Fruit fly (Drosophila melanogaster) whole organism, embryonic: ENCODE results near the gene Tti1.

Experiments
- CG10321 ChIP-seq: fragments of 200-800 bp; sonication (Bioruptor generic); IDR thresholded peaks from 2 replicates; pipeline ENCODE4 v1.3.6; 2022; ENCODE audit warnings: missing biosample characterization, missing genetic modification characterization
- CG10543 ChIP-seq: fragments of 200-800 bp; sonication (Bioruptor generic); optimal IDR thresholded peaks from 3 replicates; lab custom pipeline; 2017; ENCODE audit warnings: missing biosample characterization, mild to moderate bottlenecking, missing genetic modification characterization, moderate library complexity
- CG10979 ChIP-seq: fragments of 200-800 bp; sonication (Bioruptor generic); optimal IDR thresholded peaks from 2 replicates; lab custom pipeline; 2018; ENCODE audit warnings: missing biosample characterization, mild to moderate bottlenecking, missing genetic modification characterization, moderate library complexity
- CG11085 ChIP-seq: fragments of 200-800 bp; sonication (Bioruptor generic); IDR thresholded peaks from 2 replicates; pipeline ENCODE4 v1.3.6; 2022; ENCODE audit warnings: missing biosample characterization, missing genetic modification characterization
- CG11093 ChIP-seq: fragments of 200-800 bp; sonication (Bioruptor generic); IDR thresholded peaks from 3 replicates; pipeline ENCODE4 v1.3.6; 2022; ENCODE audit warnings: missing biosample characterization, missing genetic modification characterization
- CG11560 ChIP-seq: fragments of 200-800 bp; sonication (Bioruptor generic); IDR thresholded peaks from 3 replicates; pipeline ENCODE4 v1.3.6; 2022; ENCODE audit warnings: missing biosample characterization, missing genetic modification characterization
- CG13424 ChIP-seq: fragments of 200-800 bp; sonication (Bioruptor generic); optimal IDR thresholded peaks from 2 replicates; lab custom pipeline; 2019; ENCODE audit warnings: missing biosample characterization, mild to moderate bottlenecking, missing genetic modification characterization, moderate library complexity
- CG14014 ChIP-seq: fragments of 200-800 bp; sonication (Bioruptor generic); IDR thresholded peaks from 2 replicates; pipeline ENCODE4 v1.3.6; 2022; ENCODE audit warnings: missing biosample characterization, missing genetic modification characterization
- CG15011 ChIP-seq: fragments of 200-800 bp; sonication (Bioruptor generic); optimal IDR thresholded peaks from 3 replicates; lab custom pipeline; 2018; ENCODE audit warnings: missing biosample characterization, mild to moderate bottlenecking, missing genetic modification characterization
- CG16815 ChIP-seq: fragments of 200-800 bp; sonication (Bioruptor generic); optimal IDR thresholded peaks from 3 replicates; lab custom pipeline; 2017; ENCODE audit warnings: missing biosample characterization, mild to moderate bottlenecking, missing genetic modification characterization
- CG17186 ChIP-seq: fragments of 200-800 bp; sonication (Bioruptor generic); optimal IDR thresholded peaks from 3 replicates; lab custom pipeline; 2017; ENCODE audit warnings: missing biosample characterization, missing genetic modification reagents, missing genetic modification characterization
- CG17612 ChIP-seq: fragments of 200-800 bp; sonication (Bioruptor generic); IDR thresholded peaks from 2 replicates; pipeline ENCODE4 v1.3.6; 2022; ENCODE audit warnings: missing biosample characterization, missing genetic modification characterization
- CG17912 ChIP-seq: fragments of 200-800 bp; sonication (Bioruptor generic); optimal IDR thresholded peaks from 2 replicates; lab custom pipeline; 2018; ENCODE audit warnings: missing biosample characterization, mild to moderate bottlenecking, missing genetic modification characterization
- CG18262 ChIP-seq: fragments of 200-800 bp; optimal IDR thresholded peaks from 3 replicates; lab custom pipeline; 2019; ENCODE audit warnings: missing biosample characterization, mild to moderate bottlenecking, missing genetic modification characterization, moderate library complexity
- CG18476 ChIP-seq: fragments of 200-800 bp; sonication (Bioruptor generic); optimal IDR thresholded peaks from 2 replicates; lab custom pipeline; 2016; ENCODE audit warnings: missing biosample characterization, mild to moderate bottlenecking, missing genetic modification characterization
- CG18599 ChIP-seq: fragments of 200-800 bp; sonication (Bioruptor generic); optimal IDR thresholded peaks from 3 replicates; lab custom pipeline; 2017; ENCODE audit warnings: missing biosample characterization, missing genetic modification characterization, mild to moderate bottlenecking, moderate library complexity, missing genetic modification reagents
- CG2120 ChIP-seq: fragments of 200-800 bp; sonication (Bioruptor generic); optimal IDR thresholded peaks from 3 replicates; lab custom pipeline; 2016; ENCODE audit warnings: missing biosample characterization, missing genetic modification characterization
- CG2678 ChIP-seq: fragments of 200-800 bp; sonication (Bioruptor generic); optimal IDR thresholded peaks from 3 replicates; lab custom pipeline; 2019; ENCODE audit warnings: missing biosample characterization, mild to moderate bottlenecking, missing genetic modification characterization, moderate library complexity
- CG32767 ChIP-seq: fragments of 200-800 bp; sonication (Bioruptor generic); IDR thresholded peaks from 2 replicates; pipeline ENCODE4 v1.3.6; 2022; ENCODE audit warnings: missing biosample characterization, missing genetic modification characterization
- CG5245 ChIP-seq: fragments of 200-800 bp; sonication (Bioruptor generic); optimal IDR thresholded peaks from 3 replicates; lab custom pipeline; 2016; ENCODE audit warnings: missing biosample characterization, missing genetic modification characterization
- CG6791 ChIP-seq: fragments of 200-800 bp; sonication (Bioruptor generic); IDR thresholded peaks from 3 replicates; pipeline ENCODE4 v1.3.6; 2022; ENCODE audit warnings: missing biosample characterization, missing genetic modification characterization; ENCODE audit not compliant: partially characterized antibody
- CG7372 ChIP-seq: fragments of 200-800 bp; sonication (Bioruptor generic); IDR thresholded peaks from 2 replicates; pipeline ENCODE4 v1.3.6; 2022; ENCODE audit warnings: missing biosample characterization, missing genetic modification characterization
- CG7963 ChIP-seq: fragments of 200-800 bp; sonication (Bioruptor generic); IDR thresholded peaks from 3 replicates; pipeline ENCODE4 v1.3.6; 2022; ENCODE audit warnings: missing biosample characterization, missing genetic modification characterization; ENCODE audit not compliant: partially characterized antibody
- Dek ChIP-seq: fragments of 200-800 bp; sonication (Bioruptor generic); optimal IDR thresholded peaks from 3 replicates; lab custom pipeline; 2019; ENCODE audit warnings: missing biosample characterization, mild to moderate bottlenecking, missing genetic modification characterization, moderate library complexity
- Elba2 ChIP-seq: fragments of 200-800 bp; sonication (Bioruptor generic); optimal IDR thresholded peaks from 3 replicates; lab custom pipeline; 2016; ENCODE audit warnings: missing biosample characterization, missing genetic modification characterization
- GATAe ChIP-seq: fragments of 200-800 bp; sonication (Bioruptor generic); conservative IDR thresholded peaks from 2 replicates; pipeline ENCODE4 v1.3.6; 2022; ENCODE audit warnings: missing biosample characterization, missing genetic modification characterization
- Gsc ChIP-seq: fragments of 200-800 bp; sonication (Bioruptor generic); IDR thresholded peaks from 2 replicates; pipeline ENCODE4 v1.3.6; 2022; ENCODE audit warnings: missing biosample characterization, missing genetic modification characterization
- HLH3B ChIP-seq: fragments of 200-800 bp; sonication (Bioruptor generic); IDR thresholded peaks from 2 replicates; pipeline ENCODE4 v1.3.6; 2022; ENCODE audit warnings: missing biosample characterization, missing genetic modification characterization
- HLH54F ChIP-seq: fragments of 200-800 bp; sonication (Bioruptor generic); optimal IDR thresholded peaks from 3 replicates; lab custom pipeline; 2016; ENCODE audit warnings: missing biosample characterization, missing genetic modification characterization
- HmgZ ChIP-seq: fragments of 200-800 bp; sonication (Bioruptor generic); optimal IDR thresholded peaks from 2 replicates; lab custom pipeline; 2018; ENCODE audit warnings: missing biosample characterization, mild to moderate bottlenecking, missing genetic modification characterization
- Hr39 ChIP-seq: fragments of >200 bp; optimal IDR thresholded peaks from 2 replicates; lab custom pipeline; 2017
- Lim3 ChIP-seq: fragments of 200-800 bp; sonication (Bioruptor generic); IDR thresholded peaks from 2 replicates; pipeline ENCODE4 v1.3.6; 2022; ENCODE audit warnings: missing biosample characterization, missing genetic modification characterization
- Lpt ChIP-seq: fragments of >200 bp; optimal IDR thresholded peaks from 2 replicates; lab custom pipeline; 2018; ENCODE audit warnings: missing biosample characterization, missing genetic modification characterization
- Mes4 ChIP-seq: fragments of 200-800 bp; sonication (Bioruptor generic); optimal IDR thresholded peaks from 2 replicates; lab custom pipeline; 2016; ENCODE audit warnings: missing biosample characterization, missing genetic modification characterization
- NC2α ChIP-seq: fragments of 200-800 bp; sonication (Bioruptor generic); optimal IDR thresholded peaks from 2 replicates; lab custom pipeline; 2016; ENCODE audit warnings: missing biosample characterization, missing genetic modification characterization
- NfI ChIP-seq: fragments of 200-800 bp; sonication (Bioruptor generic); optimal IDR thresholded peaks from 3 replicates; lab custom pipeline; 2018; ENCODE audit warnings: missing biosample characterization, mild to moderate bottlenecking, missing genetic modification characterization, moderate library complexity
- Side ChIP-seq: fragments of 200-800 bp; sonication (Bioruptor generic); optimal IDR thresholded peaks from 2 replicates; lab custom pipeline; 2016; ENCODE audit warnings: missing biosample characterization, missing genetic modification characterization
- bcd ChIP-seq: fragments of 200-800 bp; sonication (Bioruptor generic); optimal IDR thresholded peaks from 2 replicates; lab custom pipeline; 2017; ENCODE audit warnings: missing biosample characterization, mild to moderate bottlenecking, missing genetic modification characterization
- croc ChIP-seq: fragments of 200-800 bp; sonication (Bioruptor generic); conservative IDR thresholded peaks from 3 replicates; pipeline ENCODE4 v1.3.6; 2022; ENCODE audit warnings: missing biosample characterization, missing genetic modification characterization
- dati ChIP-seq: fragments of 200-800 bp; sonication (Bioruptor generic); IDR thresholded peaks from 2 replicates; pipeline ENCODE4 v1.3.6; 2022; ENCODE audit warnings: missing biosample characterization, missing genetic modification characterization
- disco-r ChIP-seq: fragments of 200-800 bp; sonication (Bioruptor generic); optimal IDR thresholded peaks from 2 replicates; lab custom pipeline; 2016; ENCODE audit warnings: missing biosample characterization, missing genetic modification characterization
- dmrt99B ChIP-seq: fragments of 200-800 bp; sonication (Bioruptor generic); optimal IDR thresholded peaks from 2 replicates; lab custom pipeline; 2018; ENCODE audit warnings: missing biosample characterization, mild to moderate bottlenecking, missing genetic modification characterization, moderate library complexity
- esg ChIP-seq: fragments of 200-800 bp; sonication (Bioruptor generic); conservative IDR thresholded peaks from 2 replicates; pipeline ENCODE4 v1.3.6; 2022; ENCODE audit warnings: missing biosample characterization, missing genetic modification characterization
- gcm ChIP-seq: fragments of 200-800 bp; sonication (Bioruptor generic); optimal IDR thresholded peaks from 2 replicates; lab custom pipeline; 2019; ENCODE audit warnings: missing biosample characterization, mild to moderate bottlenecking, missing genetic modification characterization, moderate library complexity
- hbn ChIP-seq: fragments of 200-800 bp; sonication (Bioruptor generic); IDR thresholded peaks from 2 replicates; pipeline ENCODE4 v1.3.6; 2022; ENCODE audit warnings: missing biosample characterization, missing genetic modification characterization; ENCODE audit not compliant: partially characterized antibody
- insv ChIP-seq, 2 experiments: fragments of 200-800 bp; sonication (Bioruptor generic); optimal IDR thresholded peaks; 3 replicates each; lab custom pipeline; 2016 to 2018; ENCODE audit warnings: missing biosample characterization in 2 of 2, missing genetic modification characterization in 2 of 2
- lola ChIP-seq, 3 experiments: fragments of >200 bp in 2 of 3; fragments of 200-800 bp in 1 of 3; sonication (Bioruptor generic) in 1 of 3; optimal IDR thresholded peaks; 2 replicates each; lab custom pipeline; 2017 to 2019; ENCODE audit warnings: missing biosample characterization in 3 of 3, missing genetic modification characterization in 3 of 3, mild to moderate bottlenecking in 1 of 3, moderate library complexity in 1 of 3
- nau ChIP-seq: fragments of 200-800 bp; sonication (Bioruptor generic); optimal IDR thresholded peaks from 3 replicates; lab custom pipeline; 2017; ENCODE audit warnings: missing biosample characterization, mild to moderate bottlenecking, missing genetic modification characterization, missing genetic modification reagents
- pita ChIP-seq: fragments of 200-800 bp; sonication (Bioruptor generic); optimal IDR thresholded peaks from 2 replicates; lab custom pipeline; 2017; ENCODE audit warnings: missing biosample characterization, mild to moderate bottlenecking, missing genetic modification characterization
- scrt ChIP-seq: fragments of 200-800 bp; sonication (Bioruptor generic); optimal IDR thresholded peaks from 2 replicates; lab custom pipeline; 2018; ENCODE audit warnings: missing biosample characterization, mild to moderate bottlenecking, missing genetic modification characterization, moderate library complexity
- zfh1 ChIP-seq: fragments of 200-800 bp; sonication (Bioruptor generic); IDR thresholded peaks from 3 replicates; pipeline ENCODE4 v1.3.6; 2022; ENCODE audit warnings: missing biosample characterization, missing genetic modification characterization

The Tti1 gene

dm6 chr3R:9702567-9702966 lies 51.9 kb downstream of the Tti1 start (continued):
- TF ChIP-seq hbn (GFP tag; lab: Robert Waterston, UW) (no peak), GATAe (GFP tag; lab: Robert Waterston, UW) (no peak), CG15011 (GFP tag; lab: Kevin White, UChicago) (peak; percentile 86), CG18262 (tag; lab: Kevin White, UChicago) (peak; percentile 89), Elba2 (GFP tag; lab: Kevin White, UChicago) (no peak), zfh1 (GFP tag; lab: Robert Waterston, UW) (no peak), HmgZ (tag; lab: Kevin White, UChicago) (peak; percentile 86), CG17912 (GFP tag; lab: Kevin White, UChicago) (no peak), CG10979 (tag; lab: Kevin White, UChicago) (peak; percentile 84), CG11560 (tag; lab: Robert Waterston, UW) (no peak), CG17612 (GFP tag; lab: Robert Waterston, UW) (no peak), CG13424 (tag; lab: Kevin White, UChicago) (peak; percentile 87), CG16815 (GFP tag; lab: Kevin White, UChicago) (peak; percentile 62), CG18476 (peak; percentile 85), dmrt99B (tag; lab: Kevin White, UChicago) (peak; percentile 93), Lim3 (GFP tag; lab: Robert Waterston, UW) (no peak), CG11093 (GFP tag; lab: Robert Waterston, UW) (peak; percentile 82; the same call in 2 of the 3 replicates), nau (GFP tag; lab: Kevin White, UChicago) (peak; percentile 90), insv (GFP tag; optimal IDR thresholded peaks at IDR 0.05; lab: Kevin White, UChicago) (peak in 1 of 2 experiments; percentile 33), croc (GFP tag; lab: Robert Waterston, UW) (peak; percentile 76), CG5245 (GFP tag; lab: Kevin White, UChicago) (peak; percentile 84), Side (peak; percentile 79), CG6791 (GFP tag; lab: Robert Waterston, UW) (no peak), HLH3B (GFP tag; lab: Robert Waterston, UW) (no peak), HLH54F (peak; percentile 84), NfI (GFP tag; lab: Kevin White, UChicago) (peak; percentile 92), CG10321 (no peak), CG7372 (no peak), lola (GFP tag; optimal IDR thresholded peaks at IDR 0.05; lab: Kevin White, UChicago) (peak in 1 of 3 experiments; percentile 77), disco-r (peak; percentile 65), CG14014 (GFP tag; lab: Robert Waterston, UW) (no peak), dati (GFP tag; lab: Robert Waterston, UW) (no peak), bcd (GFP tag; lab: Kevin White, UChicago) (peak; percentile 88), CG32767 (no peak), Hr39 (no peak), CG10543 (GFP tag; lab: Kevin White, UChicago) (peak; percentile 42), CG2678 (tag; lab: Kevin White, UChicago) (peak; percentile 93), gcm (GFP tag; lab: Kevin White, UChicago) (peak; percentile 84), Dek (tag; lab: Kevin White, UChicago) (peak; percentile 89), esg (no peak), pita (GFP tag; lab: Kevin White, UChicago) (no peak), CG7963 (no peak), Lpt (GFP tag; lab: Kevin White, UChicago) (no peak), Gsc (GFP tag; lab: Robert Waterston, UW) (no peak), CG18599 (GFP tag; lab: Kevin White, UChicago) (peak; percentile 92), NC2α (GFP tag; lab: Kevin White, UChicago) (peak; percentile 72), Mes4 (peak; percentile 72), CG11085 (GFP tag; lab: Robert Waterston, UW) (no peak), scrt (GFP tag; lab: Kevin White, UChicago) (peak; percentile 85), CG2120 (GFP tag; lab: Kevin White, UChicago) (peak; percentile 91), CG17186 (GFP tag; lab: Kevin White, UChicago) (peak; percentile 70)
